Worm (Caenorhabditis elegans) whole organism, L3 larva: ENCODE results near the gene cng-1.

Source experiments
- ama-1 ChIP-seq: fragments of 150-350 bp; optimal IDR thresholded peaks from 2 replicates; lab custom pipeline; 2018
- ceh-82 ChIP-seq: fragments of 150-350 bp; optimal IDR thresholded peaks from 2 replicates; lab custom pipeline; 2014; ENCODE audit warnings: missing biosample characterization, missing genetic modification characterization
- egl-27 ChIP-seq: sonication (generic microtip); optimal IDR thresholded peaks from 4 replicates; lab custom pipeline; 2017; ENCODE audit warnings: missing biosample characterization, missing genetic modification reagents, missing genetic modification characterization
- elt-2 ChIP-seq: sonication (generic microtip); optimal IDR thresholded peaks from 2 replicates; lab custom pipeline; 2016; ENCODE audit warnings: missing genetic modification reagents, mild to moderate bottlenecking, missing genetic modification characterization, missing compliant biosample characterization
- fos-1 ChIP-seq: fragments of 150-350 bp; optimal IDR thresholded peaks from 2 replicates; lab custom pipeline; 2014; ENCODE audit warnings: missing biosample characterization, missing genetic modification characterization
- jun-1 ChIP-seq: fragments of 150-350 bp; optimal IDR thresholded peaks from 2 replicates; lab custom pipeline; 2014; ENCODE audit warnings: missing biosample characterization, missing genetic modification reagents, missing genetic modification characterization
- lin-15B ChIP-seq: fragments of 150-350 bp; optimal IDR thresholded peaks from 2 replicates; lab custom pipeline; 2014; ENCODE audit warnings: missing biosample characterization, missing genetic modification characterization
- nhr-12 ChIP-seq: fragments of 150-350 bp; optimal IDR thresholded peaks from 2 replicates; lab custom pipeline; 2014; ENCODE audit warnings: missing biosample characterization, missing genetic modification characterization
- nhr-67 ChIP-seq: fragments of 150-350 bp; optimal IDR thresholded peaks from 2 replicates; lab custom pipeline; 2014; ENCODE audit warnings: missing biosample characterization, missing genetic modification characterization
- nhr-77 ChIP-seq: fragments of 150-350 bp; optimal IDR thresholded peaks from 2 replicates; lab custom pipeline; 2014; ENCODE audit warnings: missing biosample characterization, missing genetic modification characterization
- pha-4 ChIP-seq: fragments of 150-350 bp; optimal IDR thresholded peaks from 2 replicates; lab custom pipeline; 2014; ENCODE audit warnings: missing biosample characterization, missing genetic modification reagents, missing genetic modification characterization
- skn-1 ChIP-seq: fragments of 150-350 bp; optimal IDR thresholded peaks from 2 replicates; lab custom pipeline; 2014; ENCODE audit warnings: missing biosample characterization, missing genetic modification characterization
- zag-1 ChIP-seq: fragments of 150-350 bp; optimal IDR thresholded peaks from 2 replicates; lab custom pipeline; 2014; ENCODE audit warnings: missing biosample characterization, missing genetic modification characterization

ce11 chrV:14991489-14991888, 39.8 kb downstream of the cng-1 start:
- no peak for TF ChIP-seq nhr-67 (tag; lab: Kevin White, UChicago)
- TF ChIP-seq ama-1 (lab: Kevin White, UChicago): no peak
- TF ChIP-seq pha-4 (tag; lab: Kevin White, UChicago): no peak
- TF ChIP-seq egl-27 (tag; lab: Kevin White, UChicago): no peak
- TF ChIP-seq skn-1 (tag; lab: Kevin White, UChicago): no peak
- TF ChIP-seq elt-2 (tag; lab: Kevin White, UChicago): no peak
- no peak for TF ChIP-seq zag-1
- TF ChIP-seq lin-15B (tag; lab: Kevin White, UChicago): no peak
- no peak for TF ChIP-seq nhr-77 (tag; lab: Kevin White, UChicago)
- no peak for TF ChIP-seq fos-1 (tag; lab: Kevin White, UChicago)
- no peak for TF ChIP-seq jun-1 (tag; lab: Kevin White, UChicago)
- TF ChIP-seq nhr-12: no peak
- TF ChIP-seq ceh-82 (tag; lab: Kevin White, UChicago): no peak
